Fruit fly (Drosophila melanogaster): ENCODE data around the gene fusl.

DNA sequence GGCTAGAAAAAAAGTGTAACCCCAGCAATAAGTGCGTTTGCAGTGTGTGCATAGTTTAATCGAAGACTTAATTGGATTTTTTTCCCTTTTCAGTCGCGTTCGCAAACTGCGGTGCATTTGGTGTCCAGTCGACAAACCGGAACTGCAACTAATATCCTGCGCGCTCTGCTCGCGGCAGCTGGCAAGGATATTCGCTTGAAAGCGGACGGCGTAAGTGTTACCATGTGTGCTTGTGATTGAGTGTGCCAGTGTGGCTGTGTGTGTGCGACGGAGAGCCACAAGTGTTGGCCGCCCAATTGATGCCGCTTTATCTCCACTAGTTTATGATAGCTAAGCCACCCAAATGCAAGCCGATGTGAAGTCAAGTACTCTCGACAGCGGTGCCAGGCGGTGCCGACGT, 15.6 kb upstream of the fusl start:
- TF ChIP-seq Sin3A (optimal IDR thresholded peaks at IDR 0.05) (no peak), Myc (optimal IDR thresholded peaks at IDR 0.05) (no peak), psq (optimal IDR thresholded peaks at IDR 0.05) (no peak), h (optimal IDR thresholded peaks at IDR 0.05) (no peak)

All from Kc167 (cell line).